Fruit fly (Drosophila melanogaster): ENCODE data around the gene CG14082.

Gene CG14082

DNA sequence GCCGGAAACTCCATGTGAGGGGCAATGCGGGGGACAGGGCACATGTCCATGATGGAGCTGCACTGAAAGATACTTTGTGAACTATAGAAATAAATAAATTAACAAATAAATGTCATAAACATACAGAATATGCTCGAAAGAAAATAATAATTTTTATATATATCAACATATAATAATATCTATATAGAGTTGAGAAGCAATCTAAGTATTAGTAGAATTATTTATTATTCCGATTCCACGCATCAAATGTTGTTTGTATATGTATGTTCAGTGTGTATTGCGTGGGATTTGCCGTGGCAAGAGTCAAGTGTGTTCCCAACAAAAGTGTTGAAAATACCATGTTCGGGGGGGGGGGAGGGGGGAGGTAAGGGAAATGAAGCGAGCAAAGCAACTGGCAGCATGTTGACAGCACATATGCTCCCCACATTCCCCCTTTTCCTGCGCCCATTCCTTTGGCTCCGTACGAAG lies 81.9 kb downstream of the CG14082 start:
- TF ChIP-seq sv (GFP tag; optimal IDR thresholded peaks at IDR 0.05) (no peak), CG32264 (GFP tag; optimal IDR thresholded peaks at IDR 0.05) (no peak), HLH106 (tag; optimal IDR thresholded peaks at IDR 0.05) (peak; percentile 30), foxo (GFP tag; optimal IDR thresholded peaks at IDR 0.05) (peak in 1 of 2 experiments; percentile 40), GATAd (GFP tag; optimal IDR thresholded peaks at IDR 0.05) (no peak), Sp1 (GFP tag; optimal IDR thresholded peaks at IDR 0.05) (peak; percentile 27), OdsH (GFP tag; optimal IDR thresholded peaks at IDR 0.05) (peak; percentile 24), woc (GFP tag; optimal IDR thresholded peaks at IDR 0.05) (no peak), psq (GFP tag; optimal IDR thresholded peaks at IDR 0.05) (peak; percentile 47), Dfd (GFP tag; optimal IDR thresholded peaks at IDR 0.05) (peak; percentile 95), h (GFP tag; optimal IDR thresholded peaks at IDR 0.05) (peak; percentile 1), rgr (GFP tag; optimal IDR thresholded peaks at IDR 0.05) (peak; percentile 19), Mio (GFP tag; optimal IDR thresholded peaks at IDR 0.05) (no peak)

Measured in whole organism, wandering third instar larva.